Worm (Caenorhabditis elegans) whole organism, L1 larva: ENCODE measurements around the gene srr-9.

ENCODE experiments used
- C16A3.4 ChIP-seq: fragments of 150-350 bp; optimal IDR thresholded peaks from 2 replicates; lab custom pipeline; 2014; ENCODE audit warnings: missing biosample characterization, missing genetic modification characterization
- C34B4.2 ChIP-seq: sonication (generic microtip); optimal IDR thresholded peaks from 2 replicates; lab custom pipeline; 2017; ENCODE audit warnings: mild to moderate bottlenecking, missing genetic modification characterization, missing compliant biosample characterization
- F16B12.6 ChIP-seq: fragments of 150-350 bp; optimal IDR thresholded peaks from 2 replicates; lab custom pipeline; 2014; ENCODE audit warnings: missing biosample characterization, missing genetic modification characterization
- blmp-1 ChIP-seq: fragments of 150-350 bp; optimal IDR thresholded peaks from 2 replicates; lab custom pipeline; 2014; ENCODE audit warnings: missing biosample characterization, missing genetic modification characterization
- ceh-63 ChIP-seq: fragments of 200-800 bp; sonication (Bioruptor generic); optimal IDR thresholded peaks from 2 replicates; lab custom pipeline; 2018; ENCODE audit warnings: mild to moderate bottlenecking, missing genetic modification characterization, missing compliant biosample characterization
- ceh-8 ChIP-seq: fragments of 200-800 bp; sonication (Bioruptor generic); optimal IDR thresholded peaks from 2 replicates; lab custom pipeline; 2018; ENCODE audit warnings: mild to moderate bottlenecking, missing genetic modification characterization, moderate library complexity, missing compliant biosample characterization
- ceh-82 ChIP-seq, 3 experiments: fragments of 150-350 bp in 1 of 3; sonication (generic microtip) in 2 of 3; optimal IDR thresholded peaks; 2 replicates each; lab custom pipeline; 2014 to 2017; ENCODE audit warnings: missing biosample characterization in 3 of 3, missing genetic modification characterization in 3 of 3
- ceh-90 ChIP-seq: sonication (generic microtip); optimal IDR thresholded peaks from 2 replicates; lab custom pipeline; 2016; ENCODE audit warnings: missing genetic modification characterization, missing compliant biosample characterization
- efl-1 ChIP-seq, 4 experiments: fragments of 150-350 bp; optimal IDR thresholded peaks in 3 of 4; peaks in 1 of 4; 1 replicate in 1 of 4; 2 replicates in 3 of 4; lab custom pipeline; 2014; ENCODE audit warnings: missing biosample characterization in 2 of 4, missing genetic modification characterization in 2 of 4, missing genetic modification reagents in 2 of 4
- egl-13 ChIP-seq: sonication (generic microtip); optimal IDR thresholded peaks from 2 replicates; lab custom pipeline; 2016; ENCODE audit warnings: missing genotype, missing genetic modification reagents, missing genetic modification characterization, missing compliant biosample characterization
- elt-3 ChIP-seq, 6 experiments: fragments of 150-350 bp in 1 of 6; sonication (generic microtip); optimal IDR thresholded peaks; 2 replicates each; lab custom pipeline; 2017 to 2018; ENCODE audit warnings: missing biosample characterization in 6 of 6, missing genetic modification characterization in 6 of 6, inconsistent platforms in 1 of 6
- fkh-4 ChIP-seq: sonication (generic microtip); optimal IDR thresholded peaks from 2 replicates; lab custom pipeline; 2016; ENCODE audit warnings: missing compliant biosample characterization, missing genetic modification characterization, borderline replicate concordance
- grh-1 ChIP-seq: fragments of 200-800 bp; sonication (Bioruptor generic); IDR thresholded peaks from 2 replicates; pipeline ENCODE4 v1.3.6; 2022; ENCODE audit warnings: missing genetic modification reagents, missing genetic modification characterization, missing compliant biosample characterization
- hlh-4 ChIP-seq: sonication (generic microtip); optimal IDR thresholded peaks from 2 replicates; lab custom pipeline; 2016; ENCODE audit warnings: mild to moderate bottlenecking, missing genetic modification characterization, missing compliant biosample characterization
- jun-1 ChIP-seq: fragments of 150-350 bp; optimal IDR thresholded peaks from 2 replicates; lab custom pipeline; 2014; ENCODE audit warnings: missing biosample characterization, missing genetic modification reagents, missing genetic modification characterization
- lin-13 ChIP-seq: fragments of 150-350 bp; optimal IDR thresholded peaks from 2 replicates; lab custom pipeline; 2014; ENCODE audit warnings: missing biosample characterization, missing genetic modification reagents, missing genetic modification characterization
- lsy-2 ChIP-seq, 2 experiments: fragments of 150-350 bp; optimal IDR thresholded peaks; 2 replicates each; lab custom pipeline; 2014; ENCODE audit warnings: missing biosample characterization in 2 of 2, missing genetic modification characterization in 2 of 2
- mdl-1 ChIP-seq, 2 experiments: fragments of 150-350 bp; optimal IDR thresholded peaks; 2 replicates each; lab custom pipeline; 2014 to 2017; ENCODE audit warnings: missing biosample characterization in 2 of 2, missing genetic modification characterization in 2 of 2, inconsistent platforms in 1 of 2
- nhr-11 ChIP-seq: fragments of 150-350 bp; optimal IDR thresholded peaks from 2 replicates; lab custom pipeline; 2014; ENCODE audit warnings: missing biosample characterization, missing genetic modification characterization
- nhr-19 ChIP-seq: fragments of 200-800 bp; sonication (Bioruptor generic); conservative IDR thresholded peaks from 2 replicates; pipeline ENCODE4 v1.3.6; 2022; ENCODE audit warnings: missing genetic modification characterization, missing compliant biosample characterization
- nhr-20 ChIP-seq: sonication (generic microtip); optimal IDR thresholded peaks from 2 replicates; lab custom pipeline; 2016; ENCODE audit warnings: mild to moderate bottlenecking, missing genetic modification characterization, missing compliant biosample characterization
- nhr-47 ChIP-seq: sonication (generic microtip); optimal IDR thresholded peaks from 2 replicates; lab custom pipeline; 2016; ENCODE audit warnings: mild to moderate bottlenecking, missing genetic modification characterization, moderate library complexity, missing compliant biosample characterization
- nhr-84 ChIP-seq: sonication (generic microtip); optimal IDR thresholded peaks from 2 replicates; lab custom pipeline; 2017; ENCODE audit warnings: missing biosample characterization, missing genetic modification characterization
- nhr-90 ChIP-seq: sonication (generic microtip); optimal IDR thresholded peaks from 2 replicates; lab custom pipeline; 2016; ENCODE audit warnings: mild to moderate bottlenecking, missing genetic modification characterization, missing compliant biosample characterization; ENCODE audit not compliant: poor library complexity
- pag-3 ChIP-seq: sonication (generic microtip); optimal IDR thresholded peaks from 2 replicates; lab custom pipeline; 2017; ENCODE audit warnings: missing genetic modification characterization, mild to moderate bottlenecking, missing compliant biosample characterization, antibody characterized with exemption, borderline replicate concordance; ENCODE audit not compliant: insufficient read depth
- pqm-1 ChIP-seq: sonication (generic microtip); optimal IDR thresholded peaks from 3 replicates; lab custom pipeline; 2017; ENCODE audit warnings: missing biosample characterization, missing genetic modification characterization
- rnt-1 ChIP-seq: sonication (generic microtip); optimal IDR thresholded peaks from 2 replicates; lab custom pipeline; 2016; ENCODE audit warnings: mild to moderate bottlenecking, missing genetic modification characterization, moderate library complexity, missing compliant biosample characterization
- sox-4 ChIP-seq: sonication (generic microtip); optimal IDR thresholded peaks from 2 replicates; lab custom pipeline; 2016; ENCODE audit warnings: missing genetic modification characterization, missing compliant biosample characterization
- sptf-1 ChIP-seq: fragments of 150-350 bp; optimal IDR thresholded peaks from 2 replicates; lab custom pipeline; 2014; ENCODE audit warnings: missing biosample characterization, missing genetic modification characterization
- swsn-7 ChIP-seq: sonication (generic microtip); optimal IDR thresholded peaks from 2 replicates; lab custom pipeline; 2016; ENCODE audit warnings: missing genetic modification characterization, missing compliant biosample characterization
- tbx-2 ChIP-seq: sonication (generic microtip); optimal IDR thresholded peaks from 2 replicates; lab custom pipeline; 2016; ENCODE audit warnings: missing genetic modification characterization, missing compliant biosample characterization
- unc-86 ChIP-seq: sonication (generic microtip); optimal IDR thresholded peaks from 2 replicates; lab custom pipeline; 2016; ENCODE audit warnings: missing genetic modification characterization, missing compliant biosample characterization
- vab-15 ChIP-seq: sonication (generic microtip); optimal IDR thresholded peaks from 2 replicates; lab custom pipeline; 2017; ENCODE audit warnings: missing genotype, mild to moderate bottlenecking, missing genetic modification characterization, missing compliant biosample characterization
- xbp-1 ChIP-seq: sonication (generic microtip); optimal IDR thresholded peaks from 2 replicates; lab custom pipeline; 2016; ENCODE audit warnings: missing genetic modification characterization, missing compliant biosample characterization
- zag-1 ChIP-seq: fragments of 150-350 bp; optimal IDR thresholded peaks from 2 replicates; lab custom pipeline; 2014; ENCODE audit warnings: missing biosample characterization, missing genetic modification characterization
- ztf-11 ChIP-seq, 2 experiments: sonication (generic microtip); optimal IDR thresholded peaks; 2 replicates each; lab custom pipeline; 2016 to 2017; ENCODE audit warnings: missing genetic modification characterization in 2 of 2, missing biosample characterization in 1 of 2, missing compliant biosample characterization in 1 of 2

Gene srr-9

ce11 chrV:7737710-7738109 is at the start of gene srr-9:
Gene srr-9 (plus strand): TSS chrV:7738010.
- TF ChIP-seq nhr-84 (tag; lab: Kevin White, UChicago) (no peak), pqm-1 (no peak), efl-1 (optimal IDR thresholded peaks at IDR 0.05; lab: Kevin White, UChicago) (no peak), efl-1 (GFP tag; optimal IDR thresholded peaks at IDR 0.05 in 1 of 2; lab: Kevin White, UChicago) (no peak), rnt-1 (tag; lab: Kevin White, UChicago) (no peak), grh-1 (no peak), lsy-2 (tag; optimal IDR thresholded peaks at IDR 0.05; lab: Kevin White, UChicago) (no peak), nhr-20 (tag; lab: Kevin White, UChicago) (no peak), swsn-7 (tag; lab: Kevin White, UChicago) (no peak), C34B4.2 (tag; lab: Kevin White, UChicago) (no peak), xbp-1 (tag; lab: Kevin White, UChicago) (no peak), zag-1 (tag; lab: Kevin White, UChicago) (no peak), vab-15 (tag; lab: Kevin White, UChicago) (no peak), egl-13 (tag; lab: Kevin White, UChicago) (no peak), sox-4 (tag; lab: Kevin White, UChicago) (no peak), elt-3 (tag; optimal IDR thresholded peaks at IDR 0.05; lab: Kevin White, UChicago) (no peak), nhr-90 (no peak), nhr-19 (GFP tag; lab: Robert Waterston, UW) (no peak), hlh-4 (tag; lab: Kevin White, UChicago) (no peak), mdl-1 (tag; optimal IDR thresholded peaks at IDR 0.05; lab: Kevin White, UChicago) (no peak)

- TF ChIP-seq nhr-11 (no peak), rnt-1 (tag; lab: Kevin White, UChicago) (no peak), unc-86 (tag; lab: Kevin White, UChicago) (no peak), ceh-8 (GFP tag; lab: Kevin White, UChicago) (no peak), F16B12.6 (no peak), xbp-1 (tag; lab: Kevin White, UChicago) (no peak)
These were observed 47.9 kb upstream of the srr-9 start, which contains the start of gene C12D5.9 for ce11 chrV:7689888-7690287. Gene C12D5.9 (minus strand): TSS chrV:7689988.

- TF ChIP-seq fkh-4 (tag; lab: Kevin White, UChicago) (no peak), ztf-11 (tag; optimal IDR thresholded peaks at IDR 0.05; lab: Kevin White, UChicago) (no peak), lin-13 (GFP tag; lab: Kevin White, UChicago) (no peak), jun-1 (tag; lab: Kevin White, UChicago) (no peak), elt-3 (tag; optimal IDR thresholded peaks at IDR 0.05; lab: Kevin White, UChicago) (no peak)
These were observed 47.2 kb upstream of the srr-9 start for ce11 chrV:7690637-7691036.

ce11 chrV:7693394-7693793 is 44.4 kb upstream of the srr-9 start, which contains the start of gene C12D5.10:
Gene C12D5.10 (minus strand): TSS chrV:7693494.
- TF ChIP-seq C16A3.4 (tag; lab: Kevin White, UChicago) (no peak), ceh-90 (tag; lab: Kevin White, UChicago) (no peak), nhr-47 (tag; lab: Kevin White, UChicago) (no peak)

DNA sequence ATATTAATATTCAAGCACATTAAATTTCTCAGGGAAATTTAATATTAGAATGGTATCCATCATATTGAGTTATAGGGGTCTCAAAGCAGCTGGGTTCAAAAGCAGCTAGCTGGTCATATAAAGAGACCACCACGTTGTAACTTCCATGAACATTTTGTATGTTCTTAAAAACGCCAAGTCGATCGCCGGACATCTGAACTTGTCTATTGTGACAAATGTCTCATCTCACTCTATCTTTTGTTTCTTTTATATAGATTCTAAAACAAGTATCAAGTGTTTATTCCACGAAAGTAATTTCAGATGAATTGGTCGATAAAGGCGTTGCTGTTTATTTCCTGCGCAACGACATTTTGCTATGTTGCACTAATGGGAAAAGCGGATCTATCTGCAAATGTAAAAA is 41.0 kb upstream of the srr-9 start, which contains the start of gene ZK105.3:
Gene ZK105.3 (plus strand): TSS at position 301 of the 400 bp plus-strand sequence.
- TF ChIP-seq ztf-11 (tag; optimal IDR thresholded peaks at IDR 0.05; lab: Kevin White, UChicago) (no peak), pag-3 (no peak), sox-4 (tag; lab: Kevin White, UChicago) (no peak), ceh-63 (GFP tag; lab: Kevin White, UChicago) (no peak), ceh-82 (tag; optimal IDR thresholded peaks at IDR 0.05; lab: Kevin White, UChicago) (no peak), ceh-90 (tag; lab: Kevin White, UChicago) (no peak), sptf-1 (no peak), jun-1 (tag; lab: Kevin White, UChicago) (no peak), blmp-1 (tag; lab: Kevin White, UChicago) (no peak), tbx-2 (no peak)
